Worm (Caenorhabditis elegans) whole organism, L4 larva: ENCODE data around the gene cysl-4.
A peak's percentile ranks its signal among the peaks of the same experiment; 100 is the strongest.

ENCODE experiments used
- F10B5.3 ChIP-seq: sonication (generic microtip); optimal IDR thresholded peaks from 2 replicates; lab custom pipeline; 2016; ENCODE audit warnings: mild to moderate bottlenecking, missing genetic modification characterization, missing compliant biosample characterization
- F49E8.2 ChIP-seq: sonication (generic microtip); optimal IDR thresholded peaks from 2 replicates; lab custom pipeline; 2016; ENCODE audit warnings: missing compliant biosample characterization, mild to moderate bottlenecking, missing genetic modification characterization, borderline replicate concordance
- R02D3.7 ChIP-seq: fragments of 150-350 bp; sonication (generic microtip); optimal IDR thresholded peaks from 3 replicates; lab custom pipeline; 2014; ENCODE audit warnings: missing biosample characterization, missing genetic modification characterization
- Y105C5A.15 ChIP-seq: fragments of 200-800 bp; sonication (Bioruptor generic); IDR thresholded peaks from 2 replicates; pipeline ENCODE4 v1.3.6; 2022; ENCODE audit warnings: missing genetic modification characterization, missing compliant biosample characterization
- Y48G9A.11 ChIP-seq: fragments of 200-800 bp; sonication (Bioruptor generic); IDR thresholded peaks from 2 replicates; pipeline ENCODE4 v1.3.6; 2022; ENCODE audit warnings: missing genetic modification reagents, missing genetic modification characterization, missing compliant biosample characterization
- Y75B8A.6 ChIP-seq: fragments of 200-800 bp; sonication (Bioruptor generic); IDR thresholded peaks from 2 replicates; pipeline ENCODE4 v1.3.6; 2022; ENCODE audit warnings: missing genetic modification reagents, missing genetic modification characterization, missing compliant biosample characterization
- aha-1 ChIP-seq: fragments of 150-350 bp; peaks from one replicate; lab custom pipeline; 2014; ENCODE audit warnings: missing biosample characterization, missing genetic modification characterization
- ama-1 ChIP-seq: fragments of 150-350 bp; optimal IDR thresholded peaks from 2 replicates; lab custom pipeline; 2014; ENCODE audit warnings: inconsistent platforms, mixed read lengths
- attf-4 ChIP-seq: sonication (generic microtip); optimal IDR thresholded peaks from 3 replicates; lab custom pipeline; 2017; ENCODE audit warnings: missing biosample characterization, missing genetic modification characterization
- ceh-82 ChIP-seq: sonication (generic microtip); optimal IDR thresholded peaks from 2 replicates; lab custom pipeline; 2017; ENCODE audit warnings: missing biosample characterization, missing genetic modification characterization
- cey-2 ChIP-seq: sonication (generic microtip); optimal IDR thresholded peaks from 3 replicates; lab custom pipeline; 2017; ENCODE audit warnings: missing genetic modification characterization, mild to moderate bottlenecking, missing compliant biosample characterization, antibody characterized with exemption, borderline replicate concordance; ENCODE audit not compliant: insufficient read depth
- ctbp-1 ChIP-seq: fragments of 200-800 bp; sonication (Bioruptor generic); IDR thresholded peaks from 2 replicates; pipeline ENCODE4 v1.3.6; 2022; ENCODE audit warnings: missing genetic modification reagents, missing genetic modification characterization, missing compliant biosample characterization
- dmd-6 ChIP-seq: fragments of 200-800 bp; sonication (Bioruptor generic); IDR thresholded peaks from 2 replicates; pipeline ENCODE4 v1.3.6; 2022; ENCODE audit warnings: missing genetic modification reagents, missing genetic modification characterization, missing compliant biosample characterization
- dmd-8 ChIP-seq: fragments of 200-800 bp; sonication (Bioruptor generic); IDR thresholded peaks from 2 replicates; pipeline ENCODE4 v1.3.6; 2022; ENCODE audit warnings: missing genetic modification characterization, missing compliant biosample characterization
- dpl-1 ChIP-seq: fragments of 150-350 bp; optimal IDR thresholded peaks from 2 replicates; lab custom pipeline; 2014; ENCODE audit warnings: missing biosample characterization, missing genetic modification reagents, missing genetic modification characterization
- fos-1 ChIP-seq: fragments of 150-350 bp; optimal IDR thresholded peaks from 2 replicates; lab custom pipeline; 2014; ENCODE audit warnings: missing biosample characterization, missing genetic modification characterization
- gei-8 ChIP-seq: fragments of 200-800 bp; sonication (Bioruptor generic); optimal IDR thresholded peaks from 2 replicates; lab custom pipeline; 2018; ENCODE audit warnings: mild to moderate bottlenecking, missing genetic modification characterization, missing compliant biosample characterization
- hif-1 ChIP-seq, 2 experiments: sonication (generic microtip); optimal IDR thresholded peaks; 2 replicates each; lab custom pipeline; 2016 to 2017; ENCODE audit warnings: missing compliant biosample characterization in 2 of 2, missing genetic modification characterization in 2 of 2, missing genetic modification reagents in 2 of 2, missing genotype in 2 of 2, mild to moderate bottlenecking in 1 of 2
- lin-13 ChIP-seq: fragments of 150-350 bp; optimal IDR thresholded peaks from 2 replicates; lab custom pipeline; 2014; ENCODE audit warnings: missing biosample characterization, missing genetic modification reagents, missing genetic modification characterization
- madf-9 ChIP-seq: fragments of 200-800 bp; sonication (Bioruptor generic); conservative IDR thresholded peaks from 2 replicates; pipeline ENCODE4 v1.3.6; 2022; ENCODE audit warnings: missing genetic modification reagents, missing genetic modification characterization, missing compliant biosample characterization
- mdt-29 ChIP-seq: fragments of 200-800 bp; sonication (Bioruptor generic); IDR thresholded peaks from 2 replicates; pipeline ENCODE4 v1.3.6; 2022; ENCODE audit warnings: missing genetic modification reagents, missing genetic modification characterization, missing compliant biosample characterization
- mes-2 ChIP-seq: sonication (generic microtip); optimal IDR thresholded peaks from 2 replicates; lab custom pipeline; 2016; ENCODE audit warnings: missing genotype, mild to moderate bottlenecking, missing genetic modification characterization, missing compliant biosample characterization; ENCODE audit not compliant: poor library complexity, severe bottlenecking
- nhr-10 ChIP-seq: fragments of 150-350 bp; optimal IDR thresholded peaks from 2 replicates; lab custom pipeline; 2014; ENCODE audit warnings: missing biosample characterization, missing genetic modification characterization
- nhr-111 ChIP-seq: fragments of 200-800 bp; sonication (Bioruptor generic); optimal IDR thresholded peaks from 2 replicates; lab custom pipeline; 2018; ENCODE audit warnings: mild to moderate bottlenecking, missing genetic modification characterization, missing compliant biosample characterization
- nhr-28 ChIP-seq: fragments of 150-350 bp; optimal IDR thresholded peaks from 2 replicates; lab custom pipeline; 2014; ENCODE audit warnings: missing biosample characterization, missing genetic modification characterization
- nhr-42 ChIP-seq: fragments of 200-800 bp; sonication (Bioruptor generic); IDR thresholded peaks from 2 replicates; pipeline ENCODE4 v1.3.6; 2022; ENCODE audit warnings: missing genetic modification characterization, missing compliant biosample characterization
- nhr-77 ChIP-seq: fragments of 150-350 bp; optimal IDR thresholded peaks from 2 replicates; lab custom pipeline; 2014; ENCODE audit warnings: missing biosample characterization, missing genetic modification characterization
- set-16 ChIP-seq: fragments of 200-800 bp; sonication (Bioruptor generic); IDR thresholded peaks from 2 replicates; pipeline ENCODE4 v1.3.6; 2022; ENCODE audit warnings: missing genetic modification reagents, missing genetic modification characterization, missing compliant biosample characterization
- snpc-1.2 ChIP-seq: fragments of 200-800 bp; sonication (Bioruptor generic); IDR thresholded peaks from 2 replicates; pipeline ENCODE4 v1.3.6; 2022; ENCODE audit warnings: missing genetic modification reagents, missing genetic modification characterization, missing compliant biosample characterization
- tag-97 ChIP-seq: fragments of 200-800 bp; sonication (Bioruptor generic); IDR thresholded peaks from 2 replicates; pipeline ENCODE4 v1.3.6; 2022; ENCODE audit warnings: missing genetic modification characterization, missing compliant biosample characterization
- unc-62 ChIP-seq, 3 experiments: fragments of 150-350 bp in 1 of 3; sonication (generic microtip); optimal IDR thresholded peaks in 2 of 3; peaks in 1 of 3; 1 replicate in 1 of 3; 2 replicates in 2 of 3; lab custom pipeline; 2014 to 2017; ENCODE audit warnings: missing biosample characterization in 3 of 3, missing genetic modification characterization in 3 of 3, missing genetic modification reagents in 3 of 3, missing genotype in 1 of 3
- zip-2 ChIP-seq: fragments of 150-350 bp; optimal IDR thresholded peaks from 2 replicates; lab custom pipeline; 2014; ENCODE audit warnings: missing biosample characterization, missing genetic modification characterization

Gene cysl-4

DNA sequence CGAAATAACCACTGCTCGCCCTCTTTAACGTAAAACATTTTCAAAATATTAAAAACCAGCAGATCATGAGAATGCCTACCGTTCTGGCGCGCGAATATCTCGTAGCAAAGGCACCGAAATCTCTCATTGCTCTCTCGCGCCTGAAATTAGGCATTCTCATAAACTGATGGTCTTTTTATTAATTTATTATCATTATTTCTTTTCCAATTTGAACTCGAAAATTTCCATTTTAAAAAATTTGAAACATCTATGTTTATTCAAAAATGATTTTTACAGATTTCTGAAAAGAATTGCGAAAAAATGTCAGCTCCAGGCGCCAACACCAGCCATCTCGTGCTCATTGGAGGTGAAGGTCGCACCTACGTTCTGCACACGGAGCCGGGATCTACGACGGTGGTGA, 25.1 kb downstream of the cysl-4 start, which contains the start of gene F59A7.12:
Gene F59A7.12, plus strand, starts transcription at position 301 of the 400 bp plus-strand sequence.
- TF ChIP-seq F10B5.3 (tag; lab: Kevin White, UChicago) (no peak), set-16 (GFP tag; lab: Robert Waterston, UW) (peak; percentile 62)

DNA sequence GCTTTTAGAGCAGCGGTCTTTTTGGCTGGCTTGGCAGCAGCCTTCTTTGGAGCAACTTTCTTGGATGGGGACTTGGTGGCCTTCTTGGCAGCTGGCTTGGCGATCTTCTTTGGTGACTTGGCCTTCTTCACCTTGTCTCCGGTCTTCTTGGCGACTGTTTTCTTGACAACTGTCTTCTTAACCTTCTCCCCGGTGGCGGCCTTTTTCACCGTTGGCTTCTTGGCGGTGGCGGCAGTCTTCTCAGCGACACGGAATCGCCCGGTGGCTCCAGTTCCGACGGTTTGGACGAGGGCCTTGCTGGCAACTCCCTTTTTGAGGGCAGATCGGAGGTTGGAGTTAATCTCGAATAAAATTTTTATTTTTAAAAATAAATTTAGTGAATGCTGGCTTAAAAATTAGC, 25.9 kb downstream of the cysl-4 start:
- TF ChIP-seq dmd-8 (GFP tag; lab: Robert Waterston, UW) (no peak), set-16 (GFP tag; lab: Robert Waterston, UW) (peak; percentile 75), unc-62 (GFP tag; optimal IDR thresholded peaks at IDR 0.05 in 1 of 2; lab: Kevin White, UChicago) (peak in 1 of 2 experiments; percentile 43), unc-62 (tag; optimal IDR thresholded peaks at IDR 0.05; lab: Kevin White, UChicago) (no peak), nhr-111 (no peak), Y48G9A.11 (GFP tag; lab: Robert Waterston, UW) (no peak)
- TF ChIP-seq, all 104 proteins: peak for 2

DNA sequence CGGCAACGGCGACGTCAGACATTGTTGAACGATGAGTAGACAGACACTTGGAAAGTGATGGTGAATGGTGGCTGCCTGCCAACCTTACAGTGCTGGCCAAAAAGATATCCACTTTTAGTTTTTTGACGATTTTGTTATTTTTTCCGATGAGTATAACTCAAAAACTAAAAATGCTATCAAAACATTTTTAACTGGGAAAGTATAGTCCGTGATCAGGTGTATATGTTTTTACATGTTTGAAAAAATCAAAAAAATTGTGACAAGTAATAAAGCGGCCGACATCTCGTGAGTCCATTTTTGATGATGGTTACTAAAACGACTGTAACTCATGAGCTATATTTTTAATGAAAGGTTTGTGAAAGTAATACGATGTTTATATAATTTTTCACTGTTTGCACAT, 26.7 kb downstream of the cysl-4 start, which contains the start of gene hil-6:
Gene hil-6, minus strand, starts transcription at position 101 of the 400 bp plus-strand sequence.
- TF ChIP-seq madf-9 (GFP tag; lab: Robert Waterston, UW), result no peak
- TF ChIP-seq ctbp-1 (GFP tag; lab: Robert Waterston, UW), result no peak
- TF ChIP-seq unc-62 (GFP tag; optimal IDR thresholded peaks at IDR 0.05 in 1 of 2; lab: Kevin White, UChicago), result peak in 1 of 2 experiments; percentile 33
- TF ChIP-seq unc-62 (tag; optimal IDR thresholded peaks at IDR 0.05; lab: Kevin White, UChicago), result no peak
- TF ChIP-seq, all 104 proteins: peak for 1

DNA sequence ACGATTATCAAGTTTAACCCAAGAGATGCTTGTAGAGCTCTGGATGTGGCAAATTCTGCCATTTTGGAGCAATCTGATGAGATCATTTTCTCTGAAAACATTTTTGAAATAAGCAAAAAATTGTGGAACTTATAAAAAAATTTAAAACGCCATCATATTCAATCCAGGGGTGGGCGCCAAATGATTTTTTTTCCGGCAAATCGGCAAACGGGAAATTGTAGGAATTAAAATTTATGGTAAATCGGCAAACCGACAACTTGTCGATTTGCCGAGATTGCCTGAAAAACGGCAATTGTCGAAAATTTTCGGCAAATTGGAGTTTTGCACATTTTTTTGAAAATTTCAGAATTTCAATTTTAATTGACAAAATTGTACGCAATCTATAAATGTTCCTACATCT, 30.8 kb downstream of the cysl-4 start, which contains the start of gene srab-23:
Gene srab-23, minus strand, starts transcription at position 101 of the 400 bp plus-strand sequence.
- TF ChIP-seq hif-1 (tag; optimal IDR thresholded peaks at IDR 0.05; lab: Kevin White, UChicago) (no peak), nhr-42 (GFP tag; lab: Robert Waterston, UW) (no peak), mdt-29 (GFP tag; lab: Robert Waterston, UW) (no peak), dpl-1 (GFP tag; lab: Kevin White, UChicago) (no peak), Y105C5A.15 (GFP tag; lab: Robert Waterston, UW) (no peak), lin-13 (no peak), cey-2 (tag; lab: Kevin White, UChicago) (no peak), fos-1 (tag; lab: Kevin White, UChicago) (no peak), R02D3.7 (no peak), madf-9 (GFP tag; lab: Robert Waterston, UW) (no peak)

DNA sequence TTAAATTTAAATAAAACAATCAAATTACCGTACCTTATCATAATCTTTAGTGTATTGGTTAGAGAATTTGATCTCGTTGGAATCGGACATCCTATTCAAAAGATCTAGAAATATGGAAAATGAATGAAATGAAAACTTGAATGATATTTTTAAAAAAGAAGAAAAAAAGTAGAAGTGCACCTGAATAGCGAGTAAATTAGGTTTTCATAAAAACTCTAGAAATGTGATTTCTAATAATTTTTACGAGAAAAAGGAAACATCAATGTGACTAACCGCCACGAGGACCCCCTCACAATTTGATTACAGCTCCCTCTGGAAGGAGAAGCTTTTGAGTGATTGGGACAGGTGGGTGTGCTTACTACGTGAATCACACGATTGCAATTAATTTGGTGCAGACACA, 41.2 kb downstream of the cysl-4 start, which contains the start of gene Y40B10A.5:
Gene Y40B10A.5, minus strand, starts transcription at position 101 of the 400 bp plus-strand sequence.
- TF ChIP-seq snpc-1.2, result no peak
- TF ChIP-seq aha-1 (tag; lab: Kevin White, UChicago), result no peak
- no peak for TF ChIP-seq hif-1 (tag; optimal IDR thresholded peaks at IDR 0.05; lab: Kevin White, UChicago)
- no peak for TF ChIP-seq ama-1 (lab: Kevin White, UChicago)
- no peak for TF ChIP-seq Y75B8A.6 (GFP tag; lab: Robert Waterston, UW)
- TF ChIP-seq Y105C5A.15 (GFP tag; lab: Robert Waterston, UW), result no peak
- TF ChIP-seq tag-97 (GFP tag; lab: Robert Waterston, UW), result no peak
- no peak for TF ChIP-seq ceh-82 (tag; lab: Kevin White, UChicago)
- TF ChIP-seq unc-62 (GFP tag; optimal IDR thresholded peaks at IDR 0.05 in 1 of 2; lab: Kevin White, UChicago), result no peak
- TF ChIP-seq unc-62 (tag; optimal IDR thresholded peaks at IDR 0.05; lab: Kevin White, UChicago), result no peak
- no peak for TF ChIP-seq Y48G9A.11 (GFP tag; lab: Robert Waterston, UW)
- TF ChIP-seq attf-4 (tag; lab: Kevin White, UChicago), result no peak
- no peak for TF ChIP-seq set-16 (GFP tag; lab: Robert Waterston, UW)
- TF ChIP-seq nhr-111, result no peak
- no peak for TF ChIP-seq F49E8.2 (tag; lab: Kevin White, UChicago)
- TF ChIP-seq nhr-28, result no peak
- TF ChIP-seq nhr-10 (tag; lab: Kevin White, UChicago), result no peak
- TF ChIP-seq zip-2 (tag; lab: Kevin White, UChicago), result no peak

DNA sequence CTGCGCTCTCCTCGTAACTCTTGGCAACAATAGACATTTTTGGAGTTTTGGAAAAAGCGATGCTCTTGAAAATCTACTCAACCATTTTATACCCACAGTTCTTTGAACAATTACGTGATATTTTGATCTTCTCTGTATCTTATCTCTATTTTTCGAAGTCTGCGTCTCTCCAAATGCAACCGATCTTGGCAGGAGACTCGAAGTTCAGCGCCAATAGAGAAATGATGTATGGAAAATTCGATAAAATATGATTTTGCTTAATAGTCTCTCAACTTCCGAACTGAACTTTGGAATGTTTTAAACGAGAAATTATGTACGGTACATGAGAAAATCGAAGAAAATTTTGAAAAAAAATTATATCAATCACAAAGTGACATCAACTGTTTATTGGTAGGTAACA, 45.4 kb downstream of the cysl-4 start, which contains the start of gene comt-4:
Gene comt-4, minus strand, starts transcription at position 50 of the 400 bp plus-strand sequence.
- TF ChIP-seq unc-62 (GFP tag; optimal IDR thresholded peaks at IDR 0.05 in 1 of 2; lab: Kevin White, UChicago) (peak in 1 of 2 experiments; percentile 42), unc-62 (tag; optimal IDR thresholded peaks at IDR 0.05; lab: Kevin White, UChicago) (no peak), dmd-6 (GFP tag; lab: Robert Waterston, UW) (peak; percentile 63), mes-2 (no peak), gei-8 (GFP tag; lab: Kevin White, UChicago) (no peak), nhr-77 (tag; lab: Kevin White, UChicago) (peak; percentile 10), nhr-28 (peak; percentile 75), hif-1 (tag; optimal IDR thresholded peaks at IDR 0.05; lab: Kevin White, UChicago) (peak in 1 of 2 experiments; percentile 85)
- TF ChIP-seq, all 104 proteins: peak for 5
